Fruit fly (Drosophila melanogaster): ENCODE measurements around the gene CG14073.

CG14073 gene

DNA sequence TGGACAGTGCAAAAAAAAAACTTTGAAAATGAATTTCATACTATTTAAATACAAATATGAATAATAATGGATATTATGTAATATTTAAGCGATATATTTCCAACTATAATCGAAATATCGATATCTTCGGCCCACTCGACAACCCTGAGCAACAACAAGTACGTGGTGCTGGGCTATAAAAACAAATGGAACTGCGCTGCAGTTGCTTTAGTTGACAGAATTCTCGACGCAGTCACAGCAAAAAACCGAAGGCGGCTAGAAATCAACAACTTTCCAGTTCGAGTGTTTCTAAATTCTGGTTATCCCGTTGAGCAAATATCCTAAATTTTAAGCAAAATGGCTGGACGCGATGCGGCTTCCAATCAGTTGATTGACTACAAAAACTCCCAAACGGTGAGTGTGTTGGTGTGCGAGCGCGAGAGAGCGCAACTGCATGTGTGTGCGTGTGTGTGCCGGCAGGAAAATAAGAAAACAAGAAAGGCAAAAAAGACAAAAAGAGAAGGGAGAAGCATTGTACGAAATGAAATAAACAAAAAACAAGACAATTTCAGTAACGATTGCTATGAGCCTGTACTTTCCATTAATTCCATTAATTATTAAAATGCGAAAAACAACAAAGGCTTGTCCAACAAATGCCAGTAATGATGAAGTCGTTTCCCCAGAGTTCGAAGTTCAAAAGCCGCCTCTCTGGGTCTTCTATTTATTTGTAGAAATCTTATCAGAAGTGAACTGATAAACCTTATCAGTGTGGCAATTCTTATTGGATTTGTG lies 2.2 kb upstream of the CG14073 start, which contains the start of gene Cat (continued):
- TF ChIP-seq CG1024 (GFP tag; IDR thresholded peaks at IDR 0.05), result no peak; the same call in 1 of the 2 replicates
- no peak for TF ChIP-seq CG11560 (tag; IDR thresholded peaks at IDR 0.05)
- no peak; the same call in 1 of the 3 replicates for TF ChIP-seq CG14860 (GFP tag; IDR thresholded peaks at IDR 0.05; ENCODE audit: partially characterized antibody)
- TF ChIP-seq trh (GFP tag; optimal IDR thresholded peaks at IDR 0.05), result peak; percentile 5
- TF ChIP-seq phol (tag; optimal IDR thresholded peaks at IDR 0.05), result peak; percentile 64
- no peak for TF ChIP-seq CG11696 (GFP tag; IDR thresholded peaks at IDR 0.05)
- TF ChIP-seq Lim3 (GFP tag; IDR thresholded peaks at IDR 0.05), result no peak
- peak; percentile 47 for TF ChIP-seq NfI (GFP tag; optimal IDR thresholded peaks at IDR 0.05)
- TF ChIP-seq CG7745 (tag; optimal IDR thresholded peaks at IDR 0.05), result no peak
- peak; percentile 72 for TF ChIP-seq YL-1 (GFP tag; optimal IDR thresholded peaks at IDR 0.05)
- TF ChIP-seq CG3847 (GFP tag; IDR thresholded peaks at IDR 0.05), result no peak
- TF ChIP-seq ttk (GFP tag; IDR thresholded peaks at IDR 0.05), result no peak
- TF ChIP-seq CG14014 (GFP tag; IDR thresholded peaks at IDR 0.05), result peak; percentile 46; the same call in 1 of the 2 replicates
- TF ChIP-seq Camta (GFP tag; optimal IDR thresholded peaks at IDR 0.05), result no peak
- peak; percentile 83 for TF ChIP-seq Med (GFP tag)
- TF ChIP-seq rib (GFP tag; IDR thresholded peaks at IDR 0.05), result peak; percentile 53; the same call in 1 of the 2 replicates
- no peak for TF ChIP-seq Mad (GFP tag; optimal IDR thresholded peaks at IDR 0.05)
- peak; percentile 57 for TF ChIP-seq CG2120 (GFP tag; optimal IDR thresholded peaks at IDR 0.05)
- no peak for TF ChIP-seq crol (GFP tag; IDR thresholded peaks at IDR 0.05)
- TF ChIP-seq maf-S (GFP tag; optimal IDR thresholded peaks at IDR 0.05), result no peak
- no peak for TF ChIP-seq CG8089 (GFP tag; optimal IDR thresholded peaks at IDR 0.05)
- peak; percentile 100 for TF ChIP-seq nom (GFP tag; optimal IDR thresholded peaks at IDR 0.05)
- peak; percentile 60 for TF ChIP-seq CG13424 (tag; optimal IDR thresholded peaks at IDR 0.05)
- peak; percentile 7 for TF ChIP-seq CG4282 (GFP tag; optimal IDR thresholded peaks at IDR 0.05)
- no peak for TF ChIP-seq CG30431 (GFP tag; optimal IDR thresholded peaks at IDR 0.05)
- 0 out of 2 replicates have a peak, but pooled peaks have one; percentile 26 for TF ChIP-seq CG31441 (GFP tag; IDR thresholded peaks at IDR 0.05)
- TF ChIP-seq CG10431 (GFP tag; optimal IDR thresholded peaks at IDR 0.05), result no peak
- TF ChIP-seq CG34422 (GFP tag; IDR thresholded peaks at IDR 0.05), result peak; percentile 82; the same call in 1 of the 3 replicates
- TF ChIP-seq hkb (optimal IDR thresholded peaks at IDR 0.05), result no peak
- TF ChIP-seq hkb (GFP tag; IDR thresholded peaks at IDR 0.05), result no peak
- no peak for TF ChIP-seq CG10565 (GFP tag; optimal IDR thresholded peaks at IDR 0.05)
- TF ChIP-seq CG4854 (GFP tag; optimal IDR thresholded peaks at IDR 0.05), result no peak
- no peak for TF ChIP-seq p53 (GFP tag; optimal IDR thresholded peaks at IDR 0.05)
- TF ChIP-seq Ada2b (GFP tag; IDR thresholded peaks at IDR 0.05), result peak; percentile 48
- no peak for TF ChIP-seq CG2889 (GFP tag; IDR thresholded peaks at IDR 0.05)
- TF ChIP-seq CG3407 (GFP tag; optimal IDR thresholded peaks at IDR 0.05), result no peak
- no peak for TF ChIP-seq tap (tag; optimal IDR thresholded peaks at IDR 0.05)
- no peak for TF ChIP-seq tup (GFP tag; optimal IDR thresholded peaks at IDR 0.05)
- TF ChIP-seq grau (tag; optimal IDR thresholded peaks at IDR 0.05), result peak; percentile 46
- no peak for TF ChIP-seq corto (GFP tag; optimal IDR thresholded peaks at IDR 0.05)
- no peak for TF ChIP-seq CG14965 (GFP tag; optimal IDR thresholded peaks at IDR 0.05; ENCODE audit: borderline replicate concordance)
- TF ChIP-seq insv (GFP tag; optimal IDR thresholded peaks at IDR 0.05), result peak; percentile 90 to 97
- TF ChIP-seq Tbp (GFP tag; optimal IDR thresholded peaks at IDR 0.05), result no peak
- peak; percentile 90 for TF ChIP-seq sens (GFP tag)
- peak; percentile 24 for TF ChIP-seq CG10209 (GFP tag; optimal IDR thresholded peaks at IDR 0.05)
- no peak for TF ChIP-seq z (GFP tag; IDR thresholded peaks at IDR 0.05)
- peak; percentile 17 for TF ChIP-seq kah (GFP tag; optimal IDR thresholded peaks at IDR 0.05)
- peak; percentile 32 for TF ChIP-seq CG2202 (tag; optimal IDR thresholded peaks at IDR 0.05)
- no peak for TF ChIP-seq dimm (GFP tag; IDR thresholded peaks at IDR 0.05)
- TF ChIP-seq CG11456 (GFP tag; IDR thresholded peaks at IDR 0.05), result no peak
- TF ChIP-seq pzg (GFP tag; optimal IDR thresholded peaks at IDR 0.05), result peak; percentile 54

Measured in whole organism, embryonic.